Worm (Caenorhabditis elegans) whole organism, L4 larva: ENCODE results near the gene K09C4.7.

Experiments used
- F10B5.3 ChIP-seq: sonication (generic microtip); optimal IDR thresholded peaks from 2 replicates; lab custom pipeline; 2016; ENCODE audit warnings: mild to moderate bottlenecking, missing genetic modification characterization, missing compliant biosample characterization
- T26A8.4 ChIP-seq: fragments of 200-800 bp; sonication (Bioruptor generic); IDR thresholded peaks from 2 replicates; pipeline ENCODE4 v1.3.6; 2022; ENCODE audit warnings: missing genetic modification characterization, missing compliant biosample characterization
- aha-1 ChIP-seq: fragments of 150-350 bp; peaks from one replicate; lab custom pipeline; 2014; ENCODE audit warnings: missing biosample characterization, missing genetic modification characterization
- aly-2 ChIP-seq: sonication (generic microtip); optimal IDR thresholded peaks from 2 replicates; lab custom pipeline; 2018; ENCODE audit warnings: missing biosample characterization, missing genetic modification characterization
- ceh-28 ChIP-seq: fragments of 150-350 bp; optimal IDR thresholded peaks from 2 replicates; lab custom pipeline; 2014; ENCODE audit warnings: missing biosample characterization, missing genetic modification reagents, missing genetic modification characterization
- ceh-32 ChIP-seq: sonication (generic microtip); optimal IDR thresholded peaks from 2 replicates; lab custom pipeline; 2016; ENCODE audit warnings: mild to moderate bottlenecking, missing genetic modification characterization, missing compliant biosample characterization; ENCODE audit not compliant: poor library complexity
- ceh-44 ChIP-seq: fragments of 200-800 bp; sonication (Bioruptor generic); IDR thresholded peaks from 2 replicates; pipeline ENCODE4 v1.3.6; 2022; ENCODE audit warnings: missing genetic modification reagents, missing genetic modification characterization, missing compliant biosample characterization
- ceh-62 ChIP-seq: sonication (generic microtip); optimal IDR thresholded peaks from 2 replicates; lab custom pipeline; 2017; ENCODE audit warnings: missing biosample characterization, missing genetic modification characterization
- daf-12 ChIP-seq: fragments of 150-350 bp; optimal IDR thresholded peaks from 2 replicates; lab custom pipeline; 2014; ENCODE audit warnings: missing biosample characterization, missing genetic modification reagents, missing genetic modification characterization
- daf-16 ChIP-seq, 3 experiments: sonication (generic microtip); optimal IDR thresholded peaks; 2 replicates each; lab custom pipeline; 2016 to 2017; ENCODE audit warnings: missing genetic modification characterization in 3 of 3, missing genetic modification reagents in 3 of 3, mild to moderate bottlenecking in 2 of 3, missing compliant biosample characterization in 2 of 3, missing biosample characterization in 1 of 3, moderate library complexity in 1 of 3
- dmd-6 ChIP-seq: fragments of 200-800 bp; sonication (Bioruptor generic); IDR thresholded peaks from 2 replicates; pipeline ENCODE4 v1.3.6; 2022; ENCODE audit warnings: missing genetic modification reagents, missing genetic modification characterization, missing compliant biosample characterization
- dmd-9 ChIP-seq: fragments of 200-800 bp; sonication (Bioruptor generic); IDR thresholded peaks from 2 replicates; pipeline ENCODE4 v1.3.6; 2022; ENCODE audit warnings: missing genetic modification reagents, missing genetic modification characterization, missing compliant biosample characterization
- dpl-1 ChIP-seq: fragments of 150-350 bp; optimal IDR thresholded peaks from 2 replicates; lab custom pipeline; 2014; ENCODE audit warnings: missing biosample characterization, missing genetic modification reagents, missing genetic modification characterization
- dve-1 ChIP-seq: sonication (generic microtip); optimal IDR thresholded peaks from 2 replicates; lab custom pipeline; 2017; ENCODE audit warnings: antibody characterized with exemption, mild to moderate bottlenecking, missing genetic modification characterization, missing compliant biosample characterization; ENCODE audit not compliant: insufficient read depth
- egl-27 ChIP-seq: sonication (generic microtip); optimal IDR thresholded peaks from 3 replicates; lab custom pipeline; 2017; ENCODE audit warnings: missing biosample characterization, missing genetic modification reagents, missing genetic modification characterization
- fkh-10 ChIP-seq: fragments of 150-350 bp; optimal IDR thresholded peaks from 2 replicates; lab custom pipeline; 2014; ENCODE audit warnings: missing biosample characterization, missing genetic modification reagents, missing genetic modification characterization
- hlh-11 ChIP-seq: fragments of 200-800 bp; sonication (Bioruptor generic); optimal IDR thresholded peaks from 2 replicates; lab custom pipeline; 2018; ENCODE audit warnings: mild to moderate bottlenecking, missing genetic modification characterization, missing compliant biosample characterization
- hlh-30 ChIP-seq: sonication (generic microtip); optimal IDR thresholded peaks from 2 replicates; lab custom pipeline; 2017; ENCODE audit warnings: antibody characterized with exemption, mild to moderate bottlenecking, missing genetic modification characterization, missing compliant biosample characterization; ENCODE audit not compliant: insufficient read depth
- jun-1 ChIP-seq: fragments of 150-350 bp; optimal IDR thresholded peaks from 2 replicates; lab custom pipeline; 2014; ENCODE audit warnings: missing biosample characterization, missing genetic modification reagents, missing genetic modification characterization
- mdl-1 ChIP-seq, 2 experiments: fragments of 150-350 bp in 1 of 2; sonication (generic microtip) in 1 of 2; optimal IDR thresholded peaks; 2 replicates each; lab custom pipeline; 2014 to 2017; ENCODE audit warnings: missing biosample characterization in 2 of 2, missing genetic modification characterization in 2 of 2
- mxl-2 ChIP-seq: fragments of 200-800 bp; sonication (Bioruptor generic); conservative IDR thresholded peaks from 2 replicates; pipeline ENCODE4 v1.3.6; 2022; ENCODE audit warnings: missing genetic modification reagents, missing genetic modification characterization, missing compliant biosample characterization
- mxl-3 ChIP-seq: fragments of 200-800 bp; sonication (Bioruptor generic); optimal IDR thresholded peaks from 2 replicates; lab custom pipeline; 2018; ENCODE audit warnings: mild to moderate bottlenecking, missing genetic modification characterization, missing compliant biosample characterization
- nhr-102 ChIP-seq: sonication (generic microtip); optimal IDR thresholded peaks from 2 replicates; lab custom pipeline; 2016; ENCODE audit warnings: mild to moderate bottlenecking, missing genetic modification characterization, moderate library complexity, missing compliant biosample characterization
- nhr-28 ChIP-seq: fragments of 150-350 bp; optimal IDR thresholded peaks from 2 replicates; lab custom pipeline; 2014; ENCODE audit warnings: missing biosample characterization, missing genetic modification characterization
- nhr-48 ChIP-seq: sonication (generic microtip); optimal IDR thresholded peaks from 2 replicates; lab custom pipeline; 2016; ENCODE audit warnings: mild to moderate bottlenecking, missing genetic modification characterization, missing compliant biosample characterization
- nhr-77 ChIP-seq: fragments of 150-350 bp; optimal IDR thresholded peaks from 2 replicates; lab custom pipeline; 2014; ENCODE audit warnings: missing biosample characterization, missing genetic modification characterization
- pha-4 ChIP-seq, 2 experiments: fragments of 150-350 bp in 1 of 2; fragments of 200-800 bp in 1 of 2; sonication (Bioruptor generic) in 1 of 2; IDR thresholded peaks in 1 of 2; optimal IDR thresholded peaks in 1 of 2; 2 replicates each; pipeline versions ENCODE4 v1.3.6 to Lab custom; 2014 to 2022; ENCODE audit warnings: missing genetic modification characterization in 2 of 2, missing genetic modification reagents in 2 of 2, missing biosample characterization in 1 of 2, missing compliant biosample characterization in 1 of 2
- pqm-1 ChIP-seq: sonication (generic microtip); optimal IDR thresholded peaks from 2 replicates; lab custom pipeline; 2017; ENCODE audit warnings: missing biosample characterization, missing genetic modification characterization
- snpc-4 ChIP-seq: fragments of 150-350 bp; optimal IDR thresholded peaks from 2 replicates; lab custom pipeline; 2014; ENCODE audit warnings: missing biosample characterization, missing genetic modification characterization
- spr-3 ChIP-seq: fragments of 200-800 bp; sonication (Bioruptor generic); optimal IDR thresholded peaks from 2 replicates; lab custom pipeline; 2018; ENCODE audit warnings: mild to moderate bottlenecking, missing genetic modification characterization, missing compliant biosample characterization
- unc-62 ChIP-seq, 3 experiments: fragments of 150-350 bp in 1 of 3; sonication (generic microtip); optimal IDR thresholded peaks in 2 of 3; peaks in 1 of 3; 1 replicate in 1 of 3; 2 replicates in 2 of 3; lab custom pipeline; 2014 to 2017; ENCODE audit warnings: missing biosample characterization in 3 of 3, missing genetic modification characterization in 3 of 3, missing genetic modification reagents in 3 of 3, missing genotype in 1 of 3
- ztf-7 ChIP-seq: fragments of 150-350 bp; optimal IDR thresholded peaks from 2 replicates; lab custom pipeline; 2014; ENCODE audit warnings: missing biosample characterization, missing genetic modification characterization

K09C4.7 gene

DNA sequence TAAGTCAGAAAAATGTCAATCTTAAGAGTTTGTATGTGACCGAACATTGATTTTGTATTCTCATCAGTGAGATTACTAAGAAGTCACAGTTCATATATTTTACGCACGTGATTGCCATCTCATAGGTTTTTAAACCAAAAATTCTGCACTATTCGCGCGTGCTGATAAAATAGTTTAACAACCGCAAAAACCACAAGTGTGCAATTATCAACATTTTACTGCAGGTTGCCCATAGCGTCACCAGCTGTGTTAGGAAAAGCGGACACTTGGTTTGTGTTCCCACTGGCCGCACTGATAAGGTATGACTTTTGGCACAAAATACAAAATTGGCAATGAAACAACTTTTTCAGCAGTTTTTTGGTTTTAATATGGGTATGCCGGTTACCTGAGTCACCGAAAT is 17.5 kb downstream of the K09C4.7 start (continued):
- no peak for TF ChIP-seq mxl-2
- no peak for TF ChIP-seq ceh-62 (tag; lab: Kevin White, UChicago)
- TF ChIP-seq nhr-102 = peak; percentile 94
- no peak for TF ChIP-seq dpl-1 (GFP tag; lab: Kevin White, UChicago)
- TF ChIP-seq dmd-9 (GFP tag; lab: Robert Waterston, UW) = no peak
- TF ChIP-seq mdl-1 (tag; optimal IDR thresholded peaks at IDR 0.05; lab: Kevin White, UChicago) = peak in 1 of 2 experiments; percentile 69
- TF ChIP-seq aha-1 (tag; lab: Kevin White, UChicago) = peak; percentile 13
- no peak for TF ChIP-seq snpc-4 (tag; lab: Kevin White, UChicago)
- no peak for TF ChIP-seq ceh-44 (GFP tag; lab: Robert Waterston, UW)

DNA sequence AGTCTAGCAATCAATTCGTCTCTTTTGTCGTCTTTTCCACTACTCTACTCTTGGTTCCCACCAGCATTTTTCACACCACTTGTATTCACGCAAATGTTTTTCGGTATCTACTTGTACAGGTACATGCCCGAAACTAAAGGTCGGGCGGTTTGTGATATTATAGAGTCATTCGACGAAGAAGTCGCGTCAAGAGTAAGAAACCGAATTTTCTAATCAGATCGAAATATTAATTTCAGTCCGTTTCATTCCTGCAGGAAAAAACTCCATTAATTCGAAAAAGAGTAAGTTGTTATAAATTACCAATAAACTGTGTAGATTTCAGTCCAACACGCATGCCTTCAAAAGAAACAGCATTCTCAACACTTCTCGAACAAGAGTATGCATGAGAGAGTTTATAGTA is 19.3 kb downstream of the K09C4.7 start:
- no peak for TF ChIP-seq mxl-3 (GFP tag; lab: Kevin White, UChicago)
- TF ChIP-seq ceh-28 (tag; lab: Kevin White, UChicago) = no peak
- peak in 1 of 2 experiments; percentile 93 for TF ChIP-seq unc-62 (GFP tag; optimal IDR thresholded peaks at IDR 0.05 in 1 of 2; lab: Kevin White, UChicago)
- no peak for TF ChIP-seq unc-62 (tag; optimal IDR thresholded peaks at IDR 0.05; lab: Kevin White, UChicago)

DNA sequence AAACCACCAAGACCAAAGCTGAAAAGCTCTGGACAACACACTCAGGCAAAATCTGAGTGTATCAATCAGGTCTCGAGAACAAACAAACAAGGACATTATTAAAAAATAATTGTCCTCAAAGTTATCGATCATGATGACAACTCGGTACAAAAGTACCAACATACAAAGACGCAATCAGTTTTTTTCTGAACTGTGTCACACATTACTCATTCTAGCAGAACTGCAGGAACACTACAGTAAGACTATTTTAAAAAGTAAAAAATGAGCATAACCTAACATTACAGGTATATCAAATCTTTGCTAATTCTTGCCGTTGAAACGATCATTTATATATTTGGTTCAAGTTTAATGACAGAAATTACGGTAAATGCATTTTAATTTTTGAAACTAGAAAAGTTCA is 23.5 kb downstream of the K09C4.7 start, which contains the start of gene K09C4.2:
TSS of gene K09C4.2 (plus strand) at position 301 of the 400 bp plus-strand sequence.
- TF ChIP-seq jun-1 (no peak), egl-27 (tag; lab: Kevin White, UChicago) (no peak), aha-1 (tag; lab: Kevin White, UChicago) (peak; percentile 29)

DNA sequence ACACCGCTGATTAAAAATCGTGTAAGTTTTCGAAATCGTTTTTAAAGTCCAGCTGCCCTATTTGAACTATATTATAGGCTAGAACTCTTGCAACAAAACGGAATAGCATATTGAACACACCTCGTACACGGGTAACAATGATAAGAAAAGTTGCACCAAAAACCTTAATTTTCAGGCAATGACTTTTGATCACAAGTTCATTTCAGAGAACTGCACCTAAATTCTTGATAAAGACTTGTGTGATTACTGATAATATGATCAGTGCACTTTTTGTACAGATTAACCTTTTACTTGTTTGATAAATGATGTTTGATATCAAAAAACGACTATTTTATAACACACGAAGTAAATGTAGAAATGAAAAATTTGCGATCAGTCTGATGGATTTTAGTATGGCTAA is 25.1 kb downstream of the K09C4.7 start:
- peak; percentile 69 for TF ChIP-seq nhr-77 (tag; lab: Kevin White, UChicago)
- no peak for TF ChIP-seq ztf-7 (tag; lab: Kevin White, UChicago)
- peak; percentile 58 for TF ChIP-seq hlh-11
- TF ChIP-seq unc-62 (GFP tag; optimal IDR thresholded peaks at IDR 0.05 in 1 of 2; lab: Kevin White, UChicago) = peak in 1 of 2 experiments; percentile 78
- TF ChIP-seq unc-62 (tag; optimal IDR thresholded peaks at IDR 0.05; lab: Kevin White, UChicago) = no peak
- peak; percentile 61 for TF ChIP-seq pqm-1 (tag; lab: Kevin White, UChicago)
- peak; percentile 39 for TF ChIP-seq nhr-48
- peak; percentile 96 for TF ChIP-seq dmd-6 (GFP tag; lab: Robert Waterston, UW)
- peak; percentile 18 for TF ChIP-seq hlh-30 (tag; lab: Kevin White, UChicago)
- peak; percentile 71 for TF ChIP-seq aha-1 (tag; lab: Kevin White, UChicago)
- no peak for TF ChIP-seq aly-2
- TF ChIP-seq dve-1 (tag; lab: Kevin White, UChicago) = peak; percentile 59
- peak in 1 of 2 experiments; percentile 0 for TF ChIP-seq mdl-1 (tag; optimal IDR thresholded peaks at IDR 0.05; lab: Kevin White, UChicago)
- TF ChIP-seq nhr-28 (tag; lab: Kevin White, UChicago) = peak; percentile 78
- TF ChIP-seq ceh-32 (tag; lab: Kevin White, UChicago) = no peak
- no peak for TF ChIP-seq daf-16 (GFP tag; optimal IDR thresholded peaks at IDR 0.05; lab: Kevin White, UChicago)
- peak; percentile 73 for TF ChIP-seq daf-16 (tag; optimal IDR thresholded peaks at IDR 0.05; lab: Kevin White, UChicago)
- no peak for TF ChIP-seq daf-12 (tag; lab: Kevin White, UChicago)
- TF ChIP-seq fkh-10 (GFP tag; lab: Kevin White, UChicago) = no peak

DNA sequence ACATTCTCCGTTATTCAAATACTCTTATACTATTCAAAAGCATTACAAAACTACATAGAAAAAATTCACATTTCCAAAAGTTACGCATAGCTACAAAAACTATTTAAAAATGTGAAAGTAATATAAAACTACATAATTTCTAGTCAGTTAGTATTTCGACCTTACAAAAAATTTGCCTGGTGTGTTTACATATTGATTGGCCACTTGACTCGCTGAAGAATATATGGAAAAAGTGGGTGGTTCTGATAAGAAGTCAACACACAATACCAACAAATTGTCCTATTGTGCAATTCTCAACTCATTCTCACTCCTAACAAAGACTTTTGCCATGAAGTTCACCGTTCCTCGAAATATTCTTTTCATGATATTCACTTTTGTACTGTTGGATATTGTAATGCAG is 25.9 kb downstream of the K09C4.7 start, which contains the start of gene K09C4.1:
TSS of gene K09C4.1 (plus strand) at position 301 of the 400 bp plus-strand sequence.
- TF ChIP-seq nhr-28 (tag; lab: Kevin White, UChicago) = peak; percentile 26
- no peak for TF ChIP-seq F10B5.3 (tag; lab: Kevin White, UChicago)
- no peak for TF ChIP-seq daf-16 (GFP tag; optimal IDR thresholded peaks at IDR 0.05; lab: Kevin White, UChicago)
- peak; percentile 46 for TF ChIP-seq daf-16 (tag; optimal IDR thresholded peaks at IDR 0.05; lab: Kevin White, UChicago)

DNA sequence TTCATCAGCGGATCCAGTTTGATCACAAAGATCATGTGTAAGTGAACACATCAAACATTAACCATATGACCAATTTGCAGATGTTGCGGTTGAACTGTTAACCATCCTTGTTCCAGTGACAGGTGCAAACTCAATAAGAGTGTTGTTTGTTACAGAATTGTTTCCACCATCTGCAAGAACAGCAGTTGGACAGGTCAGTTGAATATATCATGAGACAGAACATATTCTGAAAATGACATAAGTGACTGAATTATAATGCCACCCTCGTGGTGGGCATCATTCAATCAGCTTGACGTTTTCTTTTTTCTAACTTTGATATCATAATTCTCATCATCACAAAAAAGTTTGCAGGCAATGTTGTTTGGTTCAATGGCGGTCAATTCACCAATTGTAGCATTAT is 27.9 kb downstream of the K09C4.7 start:
- TF ChIP-seq daf-16 (GFP tag; optimal IDR thresholded peaks at IDR 0.05; lab: Kevin White, UChicago) = no peak
- no peak for TF ChIP-seq daf-16 (tag; optimal IDR thresholded peaks at IDR 0.05; lab: Kevin White, UChicago)
- TF ChIP-seq spr-3 (GFP tag; lab: Kevin White, UChicago) = no peak
- TF ChIP-seq pha-4 (GFP tag; IDR thresholded peaks at IDR 0.05; lab: Robert Waterston, UW) = no peak
- TF ChIP-seq pha-4 (tag; optimal IDR thresholded peaks at IDR 0.05; lab: Kevin White, UChicago) = no peak
- TF ChIP-seq dmd-6 (GFP tag; lab: Robert Waterston, UW) = peak; percentile 66
- TF ChIP-seq T26A8.4 (GFP tag; lab: Robert Waterston, UW) = no peak
